Fruit fly (Drosophila melanogaster): ENCODE results near the gene CG5388.

Gene CG5388

dm6 chr3R:22287470-22287869, 52.6 kb downstream of the CG5388 start:
- TF ChIP-seq CG17801 (GFP tag; optimal IDR thresholded peaks at IDR 0.05; ENCODE audit: partially characterized antibody): no peak
